Fruit fly (Drosophila melanogaster) whole organism, prepupa: ENCODE data around the gene CG14312.

Source experiments
- CG11762 ChIP-seq: fragments of 200-800 bp; sonication (Bioruptor generic); optimal IDR thresholded peaks from 3 replicates; lab custom pipeline; 2016; ENCODE audit warnings: missing biosample characterization, missing genetic modification characterization; ENCODE audit not compliant: insufficient read depth
- Sox15 ChIP-seq: fragments of 200-800 bp; sonication (Bioruptor generic); optimal IDR thresholded peaks from 3 replicates; lab custom pipeline; 2016; ENCODE audit warnings: missing biosample characterization, missing genetic modification characterization
- acj6 ChIP-seq: fragments of 200-800 bp; sonication (Bioruptor generic); optimal IDR thresholded peaks from 3 replicates; lab custom pipeline; 2016; ENCODE audit warnings: missing biosample characterization, missing genetic modification characterization
- dac ChIP-seq: fragments of 200-800 bp; sonication (Bioruptor generic); optimal IDR thresholded peaks from 2 replicates; lab custom pipeline; 2017; ENCODE audit warnings: missing biosample characterization, mild to moderate bottlenecking, missing genetic modification characterization
- esn ChIP-seq: fragments of 200-800 bp; sonication (Bioruptor generic); optimal IDR thresholded peaks from 2 replicates; lab custom pipeline; 2016; ENCODE audit warnings: missing biosample characterization, mild to moderate bottlenecking, missing genetic modification characterization, moderate library complexity
- lz ChIP-seq: fragments of 200-800 bp; sonication (Bioruptor generic); optimal IDR thresholded peaks from 3 replicates; lab custom pipeline; 2016; ENCODE audit warnings: missing biosample characterization, missing genetic modification characterization
- topi ChIP-seq: fragments of 200-800 bp; sonication (Bioruptor generic); optimal IDR thresholded peaks from 3 replicates; lab custom pipeline; 2016; ENCODE audit warnings: missing biosample characterization, missing genetic modification characterization

DNA sequence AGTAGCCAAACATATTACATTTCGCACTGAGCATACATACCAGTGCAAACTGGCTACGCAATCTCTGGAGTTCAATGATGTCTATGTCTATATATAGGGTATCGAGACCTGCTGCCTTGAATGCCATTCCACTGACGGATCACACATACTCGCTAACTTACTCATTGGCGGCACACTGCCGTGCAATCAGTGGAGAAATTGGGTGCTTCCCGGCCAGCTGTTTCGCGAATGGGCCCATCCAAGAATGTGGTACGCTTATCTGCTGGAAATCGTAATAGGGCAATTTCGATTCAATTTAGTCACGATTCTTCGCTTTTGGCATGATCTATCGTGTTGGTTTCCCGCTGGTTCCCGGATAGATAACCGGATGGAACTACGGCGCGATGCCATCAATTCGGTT, 3.2 kb downstream of the CG14312 start:
- TF ChIP-seq acj6 (GFP tag; lab: Kevin White, UChicago) = no peak
- TF ChIP-seq dac (GFP tag; lab: Kevin White, UChicago) = no peak
- no peak for TF ChIP-seq esn (GFP tag; lab: Kevin White, UChicago)
- no peak for TF ChIP-seq topi
- TF ChIP-seq Sox15 (GFP tag; lab: Kevin White, UChicago) = no peak
- no peak for TF ChIP-seq CG11762
- TF ChIP-seq lz = no peak
